Fruit fly (Drosophila melanogaster): ENCODE results near the gene Phf7.

Gene Phf7

DNA sequence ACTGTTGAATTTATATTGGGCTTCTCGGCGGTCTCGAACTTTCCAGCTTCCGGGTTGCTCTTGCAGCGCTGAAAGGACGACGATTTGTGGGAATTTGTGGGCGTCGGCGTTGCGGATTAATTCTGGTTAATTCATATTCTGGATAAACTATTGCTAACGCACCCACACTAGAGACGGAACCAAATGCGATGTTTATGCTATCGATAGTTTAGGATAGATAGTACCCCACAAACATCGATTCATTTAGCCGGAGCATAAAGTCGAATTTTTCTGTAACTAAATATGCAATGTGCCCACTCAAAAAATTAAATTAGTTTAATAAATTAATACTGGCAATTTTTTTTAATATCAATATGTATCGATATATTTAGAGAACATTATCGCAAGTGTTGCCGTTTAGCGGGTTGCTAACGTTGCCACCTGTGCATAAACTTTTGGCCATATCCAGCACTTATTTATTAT lies 5.9 kb downstream of the Phf7 start, which contains the start of gene Rab35 (continued):
- no peak for TF ChIP-seq CG11696 (GFP tag; IDR thresholded peaks at IDR 0.05)
- TF ChIP-seq maf-S (GFP tag; optimal IDR thresholded peaks at IDR 0.05), result no peak
- TF ChIP-seq trem (tag; optimal IDR thresholded peaks at IDR 0.05), result peak; percentile 65
- no peak for TF ChIP-seq CG15479 (GFP tag; optimal IDR thresholded peaks at IDR 0.05)
- peak; percentile 2 for TF ChIP-seq Dip3 (GFP tag; optimal IDR thresholded peaks at IDR 0.05)
- TF ChIP-seq so (GFP tag; IDR thresholded peaks at IDR 0.05), result no peak
- TF ChIP-seq kay (GFP tag; optimal IDR thresholded peaks at IDR 0.05), result no peak
- no peak for TF ChIP-seq GATAe (GFP tag; conservative IDR thresholded peaks at IDR 0.05)
- no peak for TF ChIP-seq Meics (GFP tag; optimal IDR thresholded peaks at IDR 0.05)
- no peak for TF ChIP-seq Hr51 (GFP tag; optimal IDR thresholded peaks at IDR 0.05)
- TF ChIP-seq CG1647 (GFP tag; optimal IDR thresholded peaks at IDR 0.05), result no peak
- no peak for TF ChIP-seq aop (GFP tag; IDR thresholded peaks at IDR 0.05)
- TF ChIP-seq CG1792 (GFP tag; optimal IDR thresholded peaks at IDR 0.05), result no peak
- TF ChIP-seq danr (GFP tag; IDR thresholded peaks at IDR 0.05), result no peak
- TF ChIP-seq bab2 (GFP tag; optimal IDR thresholded peaks at IDR 0.05), result no peak
- TF ChIP-seq bowl (GFP tag; IDR thresholded peaks at IDR 0.05), result no peak
- no peak for TF ChIP-seq pb (GFP tag; optimal IDR thresholded peaks at IDR 0.05)
- no peak for TF ChIP-seq CG43689 (GFP tag; IDR thresholded peaks at IDR 0.05)
- peak; percentile 92 for TF ChIP-seq CG10267 (tag; optimal IDR thresholded peaks at IDR 0.05)
- TF ChIP-seq Adf1 (GFP tag; IDR thresholded peaks at IDR 0.05), result no peak
- TF ChIP-seq stc (GFP tag; IDR thresholded peaks at IDR 0.05), result no peak
- peak; percentile 7 for TF ChIP-seq CG7839 (tag; optimal IDR thresholded peaks at IDR 0.05)
- TF ChIP-seq CG6791 (GFP tag; IDR thresholded peaks at IDR 0.05; ENCODE audit: partially characterized antibody), result peak; percentile 92
- TF ChIP-seq CG14441 (GFP tag; IDR thresholded peaks at IDR 0.05), result no peak
- no peak for TF ChIP-seq Drgx (GFP tag; IDR thresholded peaks at IDR 0.05)
- no peak for TF ChIP-seq CG10209 (GFP tag; optimal IDR thresholded peaks at IDR 0.05)
- peak; percentile 6 for TF ChIP-seq ems (GFP tag; optimal IDR thresholded peaks at IDR 0.05)
- peak; percentile 68 for TF ChIP-seq cg (GFP tag; optimal IDR thresholded peaks at IDR 0.05)
- no peak for TF ChIP-seq da (GFP tag; optimal IDR thresholded peaks at IDR 0.05)
- no peak for TF ChIP-seq CG7556 (GFP tag; optimal IDR thresholded peaks at IDR 0.05)
- peak; percentile 27 for TF ChIP-seq CG11504 (tag; optimal IDR thresholded peaks at IDR 0.05)
- no peak for TF ChIP-seq kni (GFP tag; optimal IDR thresholded peaks at IDR 0.05)
- peak; percentile 47 for TF ChIP-seq CG30403 (GFP tag; optimal IDR thresholded peaks at IDR 0.05)
- no peak for TF ChIP-seq CG15073 (GFP tag; optimal IDR thresholded peaks at IDR 0.05)
- peak; percentile 24 for TF ChIP-seq CG10147 (GFP tag; optimal IDR thresholded peaks at IDR 0.05)
- TF ChIP-seq sob (GFP tag; IDR thresholded peaks at IDR 0.05), result peak; percentile 5; the same call in 1 of the 2 replicates

DNA sequence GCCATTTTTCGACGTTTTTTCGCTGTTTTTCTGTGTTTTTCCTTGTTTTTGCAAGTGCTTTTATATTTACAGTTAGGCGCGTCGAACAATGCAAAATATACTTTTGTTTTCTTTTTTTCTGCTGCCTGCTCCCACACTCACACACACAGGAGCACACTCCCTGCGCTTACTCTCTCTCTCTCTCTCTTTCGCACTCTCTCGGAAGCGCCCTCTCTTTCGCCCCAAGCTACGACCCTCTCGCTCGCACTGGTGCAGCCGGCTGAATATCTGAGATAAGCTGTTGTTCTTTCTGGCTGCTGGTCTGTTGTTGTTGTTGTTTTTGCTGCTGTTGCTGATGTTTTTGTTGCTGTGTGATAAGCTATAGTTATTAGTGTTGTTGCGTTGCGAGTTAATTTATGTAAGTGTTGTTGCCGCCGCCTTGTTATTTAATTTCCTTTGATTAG lies 6.7 kb downstream of the Phf7 start:
- TF ChIP-seq pho (GFP tag; optimal IDR thresholded peaks at IDR 0.05) (no peak), org-1 (GFP tag; optimal IDR thresholded peaks at IDR 0.05) (no peak), CG7786 (GFP tag; optimal IDR thresholded peaks at IDR 0.05) (no peak), otp (GFP tag; IDR thresholded peaks at IDR 0.05) (no peak), CG10959 (GFP tag; IDR thresholded peaks at IDR 0.05) (no peak), CG31365 (tag; optimal IDR thresholded peaks at IDR 0.05) (no peak), CG34422 (GFP tag; IDR thresholded peaks at IDR 0.05) (peak; percentile 72; the same call in 2 of the 3 replicates), CG5953 (GFP tag; IDR thresholded peaks at IDR 0.05) (no peak), Vsx1 (GFP tag; optimal IDR thresholded peaks at IDR 0.05) (peak; percentile 0), Jarid2 (GFP tag; optimal IDR thresholded peaks at IDR 0.05) (no peak), mirr (GFP tag; optimal IDR thresholded peaks at IDR 0.05) (peak; percentile 25), hkb (optimal IDR thresholded peaks at IDR 0.05) (no peak), hkb (GFP tag; IDR thresholded peaks at IDR 0.05) (no peak), sob (GFP tag; IDR thresholded peaks at IDR 0.05) (no peak), CG10321 (GFP tag; IDR thresholded peaks at IDR 0.05) (peak; percentile 71), CG2120 (GFP tag; optimal IDR thresholded peaks at IDR 0.05) (no peak), ems (GFP tag; optimal IDR thresholded peaks at IDR 0.05) (no peak), Adf1 (GFP tag; IDR thresholded peaks at IDR 0.05) (peak; percentile 8; the same call in 1 of the 2 replicates), chinmo (GFP tag; IDR thresholded peaks at IDR 0.05; ENCODE audit: partially characterized antibody) (0 out of 4 replicates have a peak, but pooled peaks have one; percentile 51), tgo (GFP tag; IDR thresholded peaks at IDR 0.05) (no peak)
